Fruit fly (Drosophila melanogaster) whole organism, embryonic: ENCODE measurements around the gene trio.

Source experiments
- Antp ChIP-seq: fragments of 200-800 bp; sonication (Bioruptor generic); optimal IDR thresholded peaks from 3 replicates; lab custom pipeline; 2016; ENCODE audit warnings: missing biosample characterization, missing genetic modification characterization
- BtbVII ChIP-seq: fragments of 200-800 bp; sonication (Bioruptor generic); optimal IDR thresholded peaks from 3 replicates; lab custom pipeline; 2017; ENCODE audit warnings: missing biosample characterization, mild to moderate bottlenecking, missing genetic modification characterization
- CG10543 ChIP-seq: fragments of 200-800 bp; sonication (Bioruptor generic); optimal IDR thresholded peaks from 3 replicates; lab custom pipeline; 2017; ENCODE audit warnings: missing biosample characterization, mild to moderate bottlenecking, missing genetic modification characterization, moderate library complexity
- CG12769 ChIP-seq: fragments of 200-800 bp; sonication (Bioruptor generic); optimal IDR thresholded peaks from 2 replicates; lab custom pipeline; 2019; ENCODE audit warnings: missing biosample characterization, mild to moderate bottlenecking, missing genetic modification characterization, moderate library complexity
- CG14441 ChIP-seq: fragments of 200-800 bp; sonication (Bioruptor generic); IDR thresholded peaks from 2 replicates; pipeline ENCODE4 v1.3.6; 2022; ENCODE audit warnings: missing biosample characterization, missing genetic modification characterization
- CG15269 ChIP-seq: fragments of 200-800 bp; sonication (Bioruptor generic); optimal IDR thresholded peaks from 2 replicates; lab custom pipeline; 2018; ENCODE audit warnings: missing biosample characterization, mild to moderate bottlenecking, missing genetic modification characterization, moderate library complexity
- CG15514 ChIP-seq: fragments of 200-800 bp; sonication (Bioruptor generic); optimal IDR thresholded peaks from 3 replicates; lab custom pipeline; 2017; ENCODE audit warnings: missing biosample characterization, missing genetic modification characterization, mild to moderate bottlenecking, moderate library complexity, missing genetic modification reagents
- CG15696 ChIP-seq: fragments of 200-800 bp; sonication (Bioruptor generic); optimal IDR thresholded peaks from 2 replicates; lab custom pipeline; 2019; ENCODE audit warnings: missing biosample characterization, mild to moderate bottlenecking, missing genetic modification characterization, moderate library complexity
- CG18011 ChIP-seq: fragments of 200-800 bp; sonication (Bioruptor generic); optimal IDR thresholded peaks from 2 replicates; lab custom pipeline; 2017; ENCODE audit warnings: missing biosample characterization, missing genetic modification characterization, mild to moderate bottlenecking, moderate library complexity, missing genotype
- CG18599 ChIP-seq: fragments of 200-800 bp; sonication (Bioruptor generic); optimal IDR thresholded peaks from 3 replicates; lab custom pipeline; 2017; ENCODE audit warnings: missing biosample characterization, missing genetic modification characterization, mild to moderate bottlenecking, moderate library complexity, missing genetic modification reagents
- CG32767 ChIP-seq: fragments of 200-800 bp; sonication (Bioruptor generic); IDR thresholded peaks from 2 replicates; pipeline ENCODE4 v1.3.6; 2022; ENCODE audit warnings: missing biosample characterization, missing genetic modification characterization
- CG3995 ChIP-seq: fragments of 200-800 bp; sonication (Bioruptor generic); optimal IDR thresholded peaks from 3 replicates; lab custom pipeline; 2016; ENCODE audit warnings: missing biosample characterization, missing genetic modification characterization
- CG6765 ChIP-seq: fragments of 200-800 bp; sonication (Bioruptor generic); optimal IDR thresholded peaks from 3 replicates; lab custom pipeline; 2017; ENCODE audit warnings: missing biosample characterization, mild to moderate bottlenecking, missing genetic modification characterization
- CG7987 ChIP-seq: fragments of 200-800 bp; sonication (Bioruptor generic); optimal IDR thresholded peaks from 2 replicates; lab custom pipeline; 2018; ENCODE audit warnings: missing biosample characterization, mild to moderate bottlenecking, missing genetic modification characterization, moderate library complexity
- CrebB ChIP-seq: fragments of 200-800 bp; sonication (Bioruptor generic); optimal IDR thresholded peaks from 3 replicates; lab custom pipeline; 2018; ENCODE audit warnings: missing biosample characterization, mild to moderate bottlenecking, missing genetic modification characterization
- D19A ChIP-seq: fragments of 200-800 bp; optimal IDR thresholded peaks from 3 replicates; lab custom pipeline; 2019; ENCODE audit warnings: missing biosample characterization, mild to moderate bottlenecking, missing genetic modification characterization, moderate library complexity
- Deaf1 ChIP-seq: fragments of 200-800 bp; optimal IDR thresholded peaks from 3 replicates; lab custom pipeline; 2019; ENCODE audit warnings: missing biosample characterization, mild to moderate bottlenecking, missing genetic modification characterization, moderate library complexity
- Fer1 ChIP-seq: fragments of 200-800 bp; sonication (Bioruptor generic); optimal IDR thresholded peaks from 2 replicates; lab custom pipeline; 2017; ENCODE audit warnings: missing biosample characterization, mild to moderate bottlenecking, missing genetic modification characterization
- Gug ChIP-seq: fragments of 200-800 bp; sonication (Bioruptor generic); IDR thresholded peaks from 4 replicates; pipeline ENCODE4 v1.3.6; 2022; ENCODE audit warnings: missing biosample characterization, missing genetic modification characterization
- Hmr ChIP-seq: fragments of 200-800 bp; sonication (Bioruptor generic); optimal IDR thresholded peaks from 3 replicates; lab custom pipeline; 2017; ENCODE audit warnings: mild to moderate bottlenecking, missing biosample characterization, missing genetic modification reagents, missing genetic modification characterization
- Med ChIP-seq: fragments of 200-800 bp; sonication (Bioruptor generic); peaks from one replicate; lab custom pipeline; 2016; ENCODE audit warnings: missing biosample characterization, missing genetic modification characterization, mild to moderate bottlenecking, inconsistent platforms, moderate library complexity
- Meics ChIP-seq: fragments of 200-800 bp; sonication (Bioruptor generic); optimal IDR thresholded peaks from 2 replicates; lab custom pipeline; 2017; ENCODE audit warnings: missing biosample characterization, mild to moderate bottlenecking, missing genetic modification characterization
- Sry-δ ChIP-seq: fragments of 200-800 bp; sonication (Bioruptor generic); optimal IDR thresholded peaks from 2 replicates; lab custom pipeline; 2016; ENCODE audit warnings: missing biosample characterization, missing genetic modification characterization
- Trl ChIP-seq, 3 experiments: fragments of >200 bp in 2 of 3; fragments of 200-800 bp in 1 of 3; sonication (Bioruptor generic) in 1 of 3; optimal IDR thresholded peaks; 2 replicates in 1 of 3; 3 replicates in 2 of 3; lab custom pipeline; 2016 to 2017; ENCODE audit warnings: missing biosample characterization in 1 of 3, missing genetic modification characterization in 1 of 3
- btn ChIP-seq: fragments of 200-800 bp; sonication (Bioruptor generic); optimal IDR thresholded peaks from 2 replicates; lab custom pipeline; 2016; ENCODE audit warnings: missing biosample characterization, missing genetic modification characterization
- cas ChIP-seq: fragments of 200-800 bp; sonication (Bioruptor generic); IDR thresholded peaks from 2 replicates; pipeline ENCODE4 v1.3.6; 2022; ENCODE audit warnings: missing biosample characterization, missing genetic modification characterization
- eve ChIP-seq, 2 experiments: fragments of >200 bp; optimal IDR thresholded peaks; 2 replicates each; lab custom pipeline; 2017; ENCODE audit warnings: missing biosample characterization in 2 of 2, missing genetic modification characterization in 2 of 2
- gce ChIP-seq: fragments of 200-800 bp; sonication (Bioruptor generic); IDR thresholded peaks from 3 replicates; pipeline ENCODE4 v1.3.6; 2022; ENCODE audit warnings: missing biosample characterization, missing genetic modification characterization
- ham ChIP-seq: fragments of 200-800 bp; sonication (Bioruptor generic); IDR thresholded peaks from 2 replicates; pipeline ENCODE4 v1.3.6; 2022; ENCODE audit warnings: missing biosample characterization, missing genetic modification characterization
- hbn ChIP-seq: fragments of 200-800 bp; sonication (Bioruptor generic); IDR thresholded peaks from 2 replicates; pipeline ENCODE4 v1.3.6; 2022; ENCODE audit warnings: missing biosample characterization, missing genetic modification characterization; ENCODE audit not compliant: partially characterized antibody
- pfk ChIP-seq: fragments of 200-800 bp; sonication (Bioruptor generic); optimal IDR thresholded peaks from 2 replicates; lab custom pipeline; 2018; ENCODE audit warnings: missing biosample characterization, mild to moderate bottlenecking, missing genetic modification characterization, moderate library complexity
- rib ChIP-seq: fragments of 200-800 bp; sonication (Bioruptor generic); IDR thresholded peaks from 2 replicates; pipeline ENCODE4 v1.3.6; 2022; ENCODE audit warnings: missing biosample characterization, missing genetic modification characterization
- row ChIP-seq: fragments of 200-800 bp; sonication (Bioruptor generic); IDR thresholded peaks from 3 replicates; pipeline ENCODE4 v1.3.6; 2022; ENCODE audit warnings: missing biosample characterization, missing genetic modification characterization
- sd ChIP-seq: fragments of 200-800 bp; sonication (Bioruptor generic); optimal IDR thresholded peaks from 3 replicates; lab custom pipeline; 2018; ENCODE audit warnings: missing biosample characterization, mild to moderate bottlenecking, missing genetic modification characterization, moderate library complexity
- sug ChIP-seq: fragments of 200-800 bp; optimal IDR thresholded peaks from 2 replicates; lab custom pipeline; 2019; ENCODE audit warnings: missing biosample characterization, mild to moderate bottlenecking, missing genetic modification characterization, moderate library complexity

trio gene

DNA sequence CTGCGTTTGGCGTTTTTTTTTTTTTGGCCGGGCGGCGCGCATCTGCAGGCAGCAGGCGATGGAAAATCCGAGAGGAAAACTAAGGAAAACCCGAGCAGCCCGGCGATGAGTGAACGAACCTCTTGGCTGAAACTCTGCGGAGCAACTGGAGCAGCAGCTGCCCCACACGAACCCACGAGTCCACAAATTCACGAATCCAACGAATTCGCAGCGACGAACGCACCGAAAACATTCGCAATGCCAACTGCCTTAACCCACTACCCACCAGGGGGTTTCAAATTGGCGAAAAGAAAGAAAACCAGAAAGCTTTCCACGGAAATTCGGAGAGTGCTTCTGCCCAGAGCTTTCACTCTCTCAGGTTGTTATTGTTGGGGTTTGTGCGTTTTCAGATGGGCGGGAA lies 11.9 kb downstream of the trio start (continued):
- TF ChIP-seq CG18011 (GFP tag; lab: Kevin White, UChicago) (no peak), CrebB (tag; lab: Kevin White, UChicago) (no peak), CG6765 (GFP tag; lab: Kevin White, UChicago) (no peak), cas (no peak), CG15696 (tag; lab: Kevin White, UChicago) (no peak), CG12769 (tag; lab: Kevin White, UChicago) (no peak), Meics (GFP tag; lab: Kevin White, UChicago) (no peak), CG15514 (GFP tag; lab: Kevin White, UChicago) (peak; percentile 5), eve (GFP tag; optimal IDR thresholded peaks at IDR 0.05; lab: Kevin White, UChicago) (no peak), ham (GFP tag; lab: Robert Waterston, UW) (no peak), Trl (optimal IDR thresholded peaks at IDR 0.05; lab: Kevin White, UChicago) (peak; percentile 7 to 14), Trl (GFP tag; optimal IDR thresholded peaks at IDR 0.05; lab: Kevin White, UChicago) (no peak), Med (GFP tag; lab: Kevin White, UChicago) (peak; percentile 60), CG32767 (GFP tag; lab: Robert Waterston, UW) (no peak), CG3995 (GFP tag; lab: Kevin White, UChicago) (no peak), btn (GFP tag; lab: Kevin White, UChicago) (no peak), sug (tag; lab: Kevin White, UChicago) (peak; percentile 66), Gug (GFP tag; lab: Robert Waterston, UW) (no peak), Sry-δ (GFP tag; lab: Kevin White, UChicago) (no peak)

DNA sequence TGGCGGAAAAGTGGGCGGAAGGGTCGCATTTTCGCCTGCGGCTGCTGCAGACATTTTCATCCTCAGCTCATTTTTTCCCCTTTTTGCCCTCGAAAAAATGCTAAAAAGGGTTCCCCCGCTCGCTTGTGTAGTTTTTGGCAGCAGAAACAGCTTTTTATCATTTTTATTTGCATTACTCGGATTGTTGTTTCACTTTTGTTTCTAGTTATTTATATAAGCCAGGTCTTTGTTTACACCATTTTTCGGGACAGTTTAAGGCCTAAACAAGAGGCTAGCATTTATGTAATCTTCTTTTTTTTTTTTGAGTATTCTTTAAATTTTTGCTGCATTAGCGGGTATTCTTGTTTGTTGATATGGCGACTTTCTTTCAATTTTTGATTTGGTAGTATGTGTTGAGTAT lies 12.5 kb downstream of the trio start:
- no peak for TF ChIP-seq Hmr (GFP tag; lab: Kevin White, UChicago)
- TF ChIP-seq CG15269 (tag; lab: Kevin White, UChicago): no peak
- peak; percentile 11 for TF ChIP-seq CG18599 (GFP tag; lab: Kevin White, UChicago)

DNA sequence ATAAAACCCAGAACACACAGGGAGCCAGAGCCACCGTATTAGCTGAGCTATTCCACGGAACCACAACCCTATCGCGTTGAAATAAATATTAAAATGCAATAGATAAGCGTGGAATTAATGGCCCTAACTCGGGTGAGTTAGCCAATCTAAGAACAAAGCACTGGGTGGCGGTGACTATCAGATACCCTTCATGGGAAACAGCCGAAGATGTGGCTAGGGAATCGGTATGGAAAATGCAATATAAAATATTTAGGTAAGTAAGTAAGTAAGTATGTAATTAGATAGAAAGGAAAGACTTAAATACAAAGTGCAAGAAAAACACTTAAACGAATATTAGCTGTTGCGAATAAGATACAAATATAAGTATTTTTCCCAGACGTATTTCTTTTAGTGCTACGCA lies 13.0 kb downstream of the trio start:
- TF ChIP-seq D19A (tag; lab: Kevin White, UChicago): peak; percentile 82
- TF ChIP-seq Antp (GFP tag; lab: Kevin White, UChicago): no peak
- TF ChIP-seq hbn (GFP tag; lab: Robert Waterston, UW): no peak
- TF ChIP-seq row (GFP tag; lab: Robert Waterston, UW): peak; percentile 71; the same call in 2 of the 3 replicates
- TF ChIP-seq CG14441: 0 out of 2 replicates have a peak, but pooled peaks have one; percentile 9

DNA sequence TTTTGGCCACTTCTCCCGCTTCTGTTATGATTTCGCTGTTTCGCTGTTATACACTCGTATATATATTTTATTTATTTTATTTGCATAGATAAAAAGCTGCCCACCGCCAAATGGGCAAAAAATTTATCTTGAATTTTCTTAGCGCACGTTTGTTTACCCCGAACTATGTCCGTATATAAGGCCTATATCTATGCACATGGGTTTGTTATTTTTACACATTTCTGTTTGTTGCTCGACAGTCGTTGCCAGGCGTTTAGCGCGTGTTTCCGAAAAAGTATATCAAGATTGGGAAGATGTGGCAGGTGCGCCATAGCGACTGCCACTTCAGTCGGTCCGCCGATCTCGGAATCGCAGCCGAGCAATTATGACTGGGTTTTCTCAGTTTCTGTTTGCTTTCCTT lies 14.8 kb downstream of the trio start:
- TF ChIP-seq CG7987 (GFP tag; lab: Kevin White, UChicago) (peak; percentile 25), CG10543 (GFP tag; lab: Kevin White, UChicago) (peak; percentile 31), BtbVII (peak; percentile 7), sd (tag; lab: Kevin White, UChicago) (peak; percentile 64), pfk (GFP tag; lab: Kevin White, UChicago) (no peak), gce (GFP tag; lab: Robert Waterston, UW) (no peak), rib (GFP tag; lab: Robert Waterston, UW) (0 out of 2 replicates have a peak, but pooled peaks have one; percentile 16), CG12769 (tag; lab: Kevin White, UChicago) (peak; percentile 77), Deaf1 (tag; lab: Kevin White, UChicago) (peak; percentile 12), Med (GFP tag; lab: Kevin White, UChicago) (peak; percentile 9), Fer1 (GFP tag; lab: Kevin White, UChicago) (no peak)
